Worm (Caenorhabditis elegans): ENCODE data around the gene daf-2.

DNA sequence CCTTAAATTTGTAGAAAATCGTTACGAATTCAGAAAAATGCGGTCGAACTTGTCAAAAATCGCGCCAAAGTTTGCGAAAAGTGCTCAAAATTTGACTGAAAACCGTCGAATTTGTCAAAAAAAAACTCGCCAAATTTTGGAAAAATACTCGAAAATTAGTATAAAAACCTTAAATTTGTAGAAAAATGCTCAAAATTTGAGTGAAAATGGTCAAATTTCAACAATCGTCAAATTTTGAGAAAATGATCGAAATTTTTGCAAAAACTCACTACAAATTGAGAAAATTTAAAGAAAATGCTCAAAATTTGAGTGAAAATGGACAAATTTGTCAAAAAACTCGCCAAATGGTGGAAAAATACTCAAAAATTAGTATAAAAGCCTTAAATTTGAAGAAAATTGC, 88.2 kb downstream of the daf-2 start:
- TF ChIP-seq lir-1 (GFP tag; conservative IDR thresholded peaks at IDR 0.05) (no peak), D2030.7 (GFP tag; IDR thresholded peaks at IDR 0.05) (no peak), ztf-28 (GFP tag; IDR thresholded peaks at IDR 0.05) (no peak), cebp-1 (GFP tag; IDR thresholded peaks at IDR 0.05) (no peak), cebp-1 (tag; optimal IDR thresholded peaks at IDR 0.05) (no peak), ztf-25 (GFP tag; IDR thresholded peaks at IDR 0.05) (no peak), unc-130 (GFP tag; optimal IDR thresholded peaks at IDR 0.05) (no peak), ama-1 (optimal IDR thresholded peaks at IDR 0.05) (no peak), ama-1 (GFP tag; optimal IDR thresholded peaks at IDR 0.05) (no peak), mxl-1 (tag; optimal IDR thresholded peaks at IDR 0.05) (no peak), B0035.1 (tag; optimal IDR thresholded peaks at IDR 0.05) (no peak), ets-4 (GFP tag; optimal IDR thresholded peaks at IDR 0.05) (no peak), nfyb-1 (GFP tag; IDR thresholded peaks at IDR 0.05) (no peak), F57C9.4 (tag; optimal IDR thresholded peaks at IDR 0.05) (no peak), F49E8.2 (tag; optimal IDR thresholded peaks at IDR 0.05; ENCODE audit: insufficient read depth) (no peak), F10E7.11 (tag; optimal IDR thresholded peaks at IDR 0.05) (no peak)
